Worm (Caenorhabditis elegans): ENCODE results near the gene srh-68.

The srh-68 gene

DNA sequence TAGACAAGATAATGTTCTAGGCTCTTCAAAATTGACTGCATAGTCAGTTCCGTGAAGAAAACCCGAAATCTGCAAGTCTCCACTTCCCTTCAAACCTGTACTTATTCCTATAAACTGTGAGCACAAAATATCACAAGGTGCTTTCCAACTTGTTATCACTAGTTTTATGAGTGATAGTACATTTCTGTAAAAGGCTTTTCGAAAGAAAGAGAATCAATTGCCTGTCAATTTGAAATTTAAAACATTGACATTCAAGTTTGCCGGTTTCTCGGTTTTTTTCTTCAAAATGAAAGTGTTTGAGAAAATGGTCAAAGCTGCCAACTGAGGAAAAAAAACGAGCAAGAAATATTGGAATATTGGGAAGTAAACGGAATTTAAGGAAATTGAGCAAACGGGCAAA lies 10.9 kb downstream of the srh-68 start:
- no peak for TF ChIP-seq lsy-2 (tag; optimal IDR thresholded peaks at IDR 0.05)
- TF ChIP-seq lin-32 (GFP tag; optimal IDR thresholded peaks at IDR 0.05), result no peak
- no peak for TF ChIP-seq elt-1 (tag; optimal IDR thresholded peaks at IDR 0.05; ENCODE audit: borderline replicate concordance, insufficient read depth)
- TF ChIP-seq snpc-4 (tag; optimal IDR thresholded peaks at IDR 0.05), result no peak
- TF ChIP-seq pha-4 (tag; optimal IDR thresholded peaks at IDR 0.05), result no peak
- TF ChIP-seq nhr-2 (tag; optimal IDR thresholded peaks at IDR 0.05), result no peak
- TF ChIP-seq flh-1 (GFP tag; optimal IDR thresholded peaks at IDR 0.05), result no peak
- TF ChIP-seq nhr-237 (tag; optimal IDR thresholded peaks at IDR 0.05), result no peak
- TF ChIP-seq ztf-11 (tag; optimal IDR thresholded peaks at IDR 0.05), result no peak
- no peak for TF ChIP-seq unc-62 (GFP tag; optimal IDR thresholded peaks at IDR 0.05)
- TF ChIP-seq nhr-12 (tag; optimal IDR thresholded peaks at IDR 0.05), result no peak

DNA sequence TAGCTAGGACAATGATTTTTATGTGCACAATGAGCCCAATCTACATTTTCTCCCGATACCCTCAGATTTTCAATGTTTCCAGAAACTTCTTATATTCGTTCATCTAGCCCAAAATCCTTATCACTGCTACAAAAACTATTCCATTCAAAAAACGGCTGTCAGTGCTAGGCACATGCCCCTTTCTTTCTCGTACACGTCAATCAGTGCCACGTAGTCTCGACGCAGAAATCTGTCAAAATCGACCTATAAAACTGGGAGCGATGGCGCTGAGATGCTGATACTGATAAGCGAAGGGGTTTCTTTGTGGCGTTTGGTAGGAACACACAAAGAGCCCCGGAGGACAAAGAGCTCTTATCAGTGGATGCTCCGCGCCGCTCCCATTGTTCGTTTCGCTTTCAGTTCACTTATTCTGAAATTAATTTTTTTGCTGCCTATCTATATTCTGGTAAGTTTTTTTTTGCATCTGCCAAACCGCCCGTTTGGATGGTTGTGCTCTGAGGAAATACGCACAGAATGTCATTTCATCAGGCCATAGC lies 11.7 kb downstream of the srh-68 start, which contains the start of gene srh-70:
TSS of gene srh-70 (minus strand) at position 51 of the 536 bp plus-strand sequence.
- no peak for TF ChIP-seq flh-1 (GFP tag; optimal IDR thresholded peaks at IDR 0.05)
- no peak for TF ChIP-seq elt-3 (tag; optimal IDR thresholded peaks at IDR 0.05)
- TF ChIP-seq nhr-28 (tag; optimal IDR thresholded peaks at IDR 0.05), result no peak
- TF ChIP-seq nhr-12 (tag; optimal IDR thresholded peaks at IDR 0.05), result no peak
- TF ChIP-seq lsy-2 (tag; optimal IDR thresholded peaks at IDR 0.05), result no peak
- no peak for TF ChIP-seq nhr-76 (tag; optimal IDR thresholded peaks at IDR 0.05)
- no peak for TF ChIP-seq drap-1 (GFP tag; optimal IDR thresholded peaks at IDR 0.05)
- no peak for TF ChIP-seq M03D4.4 (tag; optimal IDR thresholded peaks at IDR 0.05)
- no peak for TF ChIP-seq mls-2 (tag; optimal IDR thresholded peaks at IDR 0.05)
- no peak for TF ChIP-seq nhr-237 (tag; optimal IDR thresholded peaks at IDR 0.05)
- no peak for TF ChIP-seq nhr-2 (tag; optimal IDR thresholded peaks at IDR 0.05)

DNA sequence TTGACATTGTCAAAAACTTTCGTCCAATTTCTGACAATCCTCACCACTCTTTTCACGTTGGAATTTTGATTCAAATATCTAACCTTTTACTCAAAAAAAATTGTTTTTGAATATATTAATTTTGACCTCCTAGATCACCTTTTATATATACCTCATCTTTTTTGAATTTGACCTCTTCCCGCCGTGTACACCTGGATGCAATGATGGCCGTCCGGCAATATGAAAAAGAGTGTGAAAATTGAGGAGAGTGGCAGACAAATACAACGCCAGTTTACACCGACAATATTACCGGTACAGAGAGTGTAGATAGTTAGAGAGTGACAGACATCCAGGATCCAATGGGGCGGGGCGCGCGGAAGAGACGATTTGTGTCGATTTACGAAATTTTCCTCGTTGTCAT lies 12.5 kb downstream of the srh-68 start, which contains the start of gene ceh-99:
TSS of gene ceh-99 (plus strand) at position 366 of the 400 bp plus-strand sequence.
- TF ChIP-seq flh-1 (GFP tag; optimal IDR thresholded peaks at IDR 0.05) (no peak), sptf-1 (tag; optimal IDR thresholded peaks at IDR 0.05) (no peak), bed-3 (GFP tag; optimal IDR thresholded peaks at IDR 0.05) (no peak), ceh-83 (GFP tag; optimal IDR thresholded peaks at IDR 0.05) (no peak), ceh-39 (tag; optimal IDR thresholded peaks at IDR 0.05) (no peak), zip-8 (tag; optimal IDR thresholded peaks at IDR 0.05) (no peak), M03D4.4 (tag; optimal IDR thresholded peaks at IDR 0.05) (no peak), elt-3 (tag; optimal IDR thresholded peaks at IDR 0.05) (no peak), mls-2 (tag; optimal IDR thresholded peaks at IDR 0.05) (no peak), mab-5 (tag; optimal IDR thresholded peaks at IDR 0.05) (no peak), hlh-1 (tag; optimal IDR thresholded peaks at IDR 0.05) (no peak), elt-1 (tag; optimal IDR thresholded peaks at IDR 0.05; ENCODE audit: borderline replicate concordance, insufficient read depth) (no peak), unc-39 (tag; optimal IDR thresholded peaks at IDR 0.05) (no peak), unc-120 (tag; optimal IDR thresholded peaks at IDR 0.05; ENCODE audit: poor library complexity, severe bottlenecking) (no peak), cnd-1 (tag; optimal IDR thresholded peaks at IDR 0.05) (no peak), snpc-4 (tag; optimal IDR thresholded peaks at IDR 0.05) (no peak), tbx-8 (GFP tag; optimal IDR thresholded peaks at IDR 0.05) (no peak)

DNA sequence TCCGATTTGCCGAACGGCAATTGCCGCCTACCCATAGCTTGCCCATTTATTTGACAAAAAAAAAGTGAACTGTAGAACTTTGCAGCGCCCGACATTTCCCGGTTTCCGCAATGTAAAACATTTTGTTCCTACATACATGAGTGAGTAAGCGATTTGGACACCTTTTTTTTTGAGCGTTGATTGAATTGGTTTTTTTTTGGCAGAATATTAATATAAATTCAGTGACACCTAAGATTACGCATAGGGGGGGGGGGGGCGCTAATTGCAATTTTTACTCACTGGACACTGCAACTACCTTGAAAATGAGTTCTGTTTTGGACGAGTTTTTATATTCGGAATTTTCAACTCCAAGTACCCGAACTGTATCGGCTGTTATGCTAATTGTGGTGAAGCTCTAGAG lies 18.4 kb downstream of the srh-68 start, which contains the start of gene srx-118:
TSS of gene srx-118 (plus strand) at position 301 of the 400 bp plus-strand sequence.
- TF ChIP-seq unc-39 (tag; optimal IDR thresholded peaks at IDR 0.05), result no peak
- no peak for TF ChIP-seq sptf-1 (tag; optimal IDR thresholded peaks at IDR 0.05)
- TF ChIP-seq elt-1 (tag; optimal IDR thresholded peaks at IDR 0.05; ENCODE audit: borderline replicate concordance, insufficient read depth), result no peak
- no peak for TF ChIP-seq tbx-8 (GFP tag; optimal IDR thresholded peaks at IDR 0.05)
- TF ChIP-seq nhr-76 (tag; optimal IDR thresholded peaks at IDR 0.05), result no peak
- no peak for TF ChIP-seq nhr-2 (tag; optimal IDR thresholded peaks at IDR 0.05)
- TF ChIP-seq nhr-237 (tag; optimal IDR thresholded peaks at IDR 0.05), result no peak
- no peak for TF ChIP-seq cnd-1 (tag; optimal IDR thresholded peaks at IDR 0.05)
- no peak for TF ChIP-seq M03D4.4 (tag; optimal IDR thresholded peaks at IDR 0.05)
- no peak for TF ChIP-seq lin-13 (tag; optimal IDR thresholded peaks at IDR 0.05)
- TF ChIP-seq nhr-28 (tag; optimal IDR thresholded peaks at IDR 0.05), result no peak
- TF ChIP-seq mep-1 (tag; optimal IDR thresholded peaks at IDR 0.05), result no peak
- no peak for TF ChIP-seq elt-3 (tag; optimal IDR thresholded peaks at IDR 0.05)
- TF ChIP-seq unc-62 (GFP tag; optimal IDR thresholded peaks at IDR 0.05), result no peak
- TF ChIP-seq lsy-2 (tag; optimal IDR thresholded peaks at IDR 0.05), result no peak
- TF ChIP-seq drap-1 (GFP tag; optimal IDR thresholded peaks at IDR 0.05), result no peak
- no peak for TF ChIP-seq sem-2 (GFP tag; optimal IDR thresholded peaks at IDR 0.05)
- no peak for TF ChIP-seq lin-32 (GFP tag; optimal IDR thresholded peaks at IDR 0.05)
- TF ChIP-seq ztf-11 (tag; optimal IDR thresholded peaks at IDR 0.05), result no peak
- TF ChIP-seq mab-5 (tag; optimal IDR thresholded peaks at IDR 0.05), result no peak

Measured in whole organism, mixed stage, embryonic.